Worm (Caenorhabditis elegans) whole organism, mixed stage, embryonic: ENCODE measurements around the gene C46F11.5.

Experiments used
- bed-3 ChIP-seq: fragments of 200-800 bp; sonication (Bioruptor generic); optimal IDR thresholded peaks from 3 replicates; lab custom pipeline; 2018; ENCODE audit warnings: mild to moderate bottlenecking, missing genetic modification characterization, moderate library complexity, missing compliant biosample characterization
- blmp-1 ChIP-seq: fragments of 150-350 bp; optimal IDR thresholded peaks from 2 replicates; lab custom pipeline; 2014; ENCODE audit warnings: missing biosample characterization, missing genetic modification characterization
- ceh-39 ChIP-seq: fragments of 150-350 bp; optimal IDR thresholded peaks from 2 replicates; lab custom pipeline; 2014; ENCODE audit warnings: missing biosample characterization, missing genetic modification characterization
- ceh-43 ChIP-seq: fragments of 200-800 bp; sonication (Bioruptor generic); optimal IDR thresholded peaks from 2 replicates; lab custom pipeline; 2018; ENCODE audit warnings: mild to moderate bottlenecking, missing genetic modification characterization, moderate library complexity, missing compliant biosample characterization
- ceh-83 ChIP-seq: fragments of 200-800 bp; sonication (Bioruptor generic); optimal IDR thresholded peaks from 2 replicates; lab custom pipeline; 2018; ENCODE audit warnings: mild to moderate bottlenecking, missing genetic modification characterization, missing compliant biosample characterization
- ces-1 ChIP-seq: fragments of 150-350 bp; optimal IDR thresholded peaks from 2 replicates; lab custom pipeline; 2014; ENCODE audit warnings: missing biosample characterization, missing genetic modification reagents, missing genetic modification characterization
- cnd-1 ChIP-seq: fragments of 200-800 bp; sonication (Bioruptor generic); optimal IDR thresholded peaks from 2 replicates; lab custom pipeline; 2018; ENCODE audit warnings: mild to moderate bottlenecking, missing genetic modification characterization, missing compliant biosample characterization
- drap-1 ChIP-seq: fragments of 200-800 bp; sonication (Bioruptor generic); optimal IDR thresholded peaks from 3 replicates; lab custom pipeline; 2018; ENCODE audit warnings: mild to moderate bottlenecking, missing genetic modification characterization, missing compliant biosample characterization
- elt-1 ChIP-seq: sonication (generic microtip); optimal IDR thresholded peaks from 2 replicates; lab custom pipeline; 2017; ENCODE audit warnings: missing genetic modification characterization, mild to moderate bottlenecking, missing compliant biosample characterization, antibody characterized with exemption, moderate library complexity, borderline replicate concordance; ENCODE audit not compliant: insufficient read depth
- elt-3 ChIP-seq: fragments of 150-350 bp; optimal IDR thresholded peaks from 2 replicates; lab custom pipeline; 2014; ENCODE audit warnings: missing biosample characterization, missing genetic modification characterization
- lin-13 ChIP-seq: fragments of 150-350 bp; optimal IDR thresholded peaks from 2 replicates; lab custom pipeline; 2014; ENCODE audit warnings: missing biosample characterization, missing genetic modification characterization
- lin-32 ChIP-seq: fragments of 200-800 bp; sonication (Bioruptor generic); optimal IDR thresholded peaks from 2 replicates; lab custom pipeline; 2018; ENCODE audit warnings: mild to moderate bottlenecking, missing genetic modification characterization, missing compliant biosample characterization
- lsy-2 ChIP-seq: fragments of 150-350 bp; optimal IDR thresholded peaks from 2 replicates; lab custom pipeline; 2014; ENCODE audit warnings: missing biosample characterization, missing genetic modification characterization
- mab-5 ChIP-seq: fragments of 150-350 bp; optimal IDR thresholded peaks from 2 replicates; lab custom pipeline; 2014; ENCODE audit warnings: missing biosample characterization, missing genetic modification characterization
- mep-1 ChIP-seq: fragments of 150-350 bp; optimal IDR thresholded peaks from 2 replicates; lab custom pipeline; 2017; ENCODE audit warnings: missing biosample characterization, missing genetic modification reagents, missing genetic modification characterization, inconsistent platforms
- mls-2 ChIP-seq: sonication (generic microtip); optimal IDR thresholded peaks from 2 replicates; lab custom pipeline; 2016; ENCODE audit warnings: mild to moderate bottlenecking, missing genetic modification characterization, moderate library complexity, missing compliant biosample characterization
- nhr-12 ChIP-seq: fragments of 150-350 bp; optimal IDR thresholded peaks from 2 replicates; lab custom pipeline; 2014; ENCODE audit warnings: missing biosample characterization, missing genetic modification characterization
- nhr-2 ChIP-seq: fragments of 150-350 bp; optimal IDR thresholded peaks from 2 replicates; lab custom pipeline; 2014; ENCODE audit warnings: missing biosample characterization, missing genetic modification characterization
- nhr-237 ChIP-seq: fragments of 150-350 bp; optimal IDR thresholded peaks from 2 replicates; lab custom pipeline; 2014; ENCODE audit warnings: missing biosample characterization, missing genetic modification characterization
- nhr-28 ChIP-seq: fragments of 150-350 bp; optimal IDR thresholded peaks from 2 replicates; lab custom pipeline; 2014; ENCODE audit warnings: missing biosample characterization, missing genetic modification characterization
- nhr-76 ChIP-seq: sonication (generic microtip); optimal IDR thresholded peaks from 2 replicates; lab custom pipeline; 2017; ENCODE audit warnings: missing biosample characterization, missing genetic modification characterization
- pha-4 ChIP-seq: fragments of 150-350 bp; optimal IDR thresholded peaks from 2 replicates; lab custom pipeline; 2018; ENCODE audit warnings: missing biosample characterization, missing genetic modification reagents, missing genetic modification characterization
- sem-2 ChIP-seq: fragments of 200-800 bp; sonication (Bioruptor generic); optimal IDR thresholded peaks from 2 replicates; lab custom pipeline; 2018; ENCODE audit warnings: mild to moderate bottlenecking, missing genetic modification characterization, missing compliant biosample characterization
- snpc-4 ChIP-seq: fragments of 150-350 bp; optimal IDR thresholded peaks from 2 replicates; lab custom pipeline; 2014; ENCODE audit warnings: missing biosample characterization, missing genetic modification characterization
- sptf-1 ChIP-seq: sonication (generic microtip); optimal IDR thresholded peaks from 2 replicates; lab custom pipeline; 2017; ENCODE audit warnings: mild to moderate bottlenecking, missing genetic modification characterization, moderate library complexity, missing compliant biosample characterization
- tbx-8 ChIP-seq: fragments of 200-800 bp; sonication (Bioruptor generic); optimal IDR thresholded peaks from 2 replicates; lab custom pipeline; 2018; ENCODE audit warnings: mild to moderate bottlenecking, missing genetic modification characterization, moderate library complexity, missing compliant biosample characterization
- unc-120 ChIP-seq: sonication (generic microtip); optimal IDR thresholded peaks from 2 replicates; lab custom pipeline; 2017; ENCODE audit warnings: missing genetic modification characterization, missing compliant biosample characterization; ENCODE audit not compliant: poor library complexity, severe bottlenecking
- unc-39 ChIP-seq: fragments of 150-350 bp; optimal IDR thresholded peaks from 2 replicates; lab custom pipeline; 2014; ENCODE audit warnings: missing biosample characterization, missing genetic modification characterization
- unc-62 ChIP-seq: fragments of 150-350 bp; optimal IDR thresholded peaks from 2 replicates; lab custom pipeline; 2014; ENCODE audit warnings: missing biosample characterization, missing genetic modification reagents, missing genetic modification characterization
- zip-8 ChIP-seq: fragments of 150-350 bp; optimal IDR thresholded peaks from 2 replicates; lab custom pipeline; 2014; ENCODE audit warnings: missing biosample characterization, missing genetic modification characterization
- ztf-11 ChIP-seq: fragments of 150-350 bp; optimal IDR thresholded peaks from 2 replicates; lab custom pipeline; 2014; ENCODE audit warnings: missing biosample characterization, missing genetic modification characterization

C46F11.5 gene

DNA sequence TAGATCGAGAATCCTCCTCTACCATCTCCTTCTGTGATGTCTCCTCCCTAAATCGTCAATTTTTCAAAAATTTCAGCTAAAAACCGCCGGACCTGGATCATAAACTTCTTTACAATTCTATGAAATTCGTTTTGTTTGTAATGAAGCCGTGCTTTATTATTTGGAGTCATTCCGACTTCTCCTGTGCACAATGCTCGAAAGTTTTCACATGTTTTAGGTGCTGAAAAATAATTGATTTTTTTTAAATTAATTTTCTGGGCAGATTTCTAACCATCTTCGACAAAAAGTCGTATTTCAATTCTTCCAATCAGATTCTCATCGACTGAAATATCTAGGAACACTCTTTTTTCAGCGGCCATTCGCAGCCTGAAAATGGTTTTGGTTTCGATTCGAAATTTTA is 41.9 kb upstream of the C46F11.5 start, which contains the start of gene cyn-9:
cyn-9 (minus strand) TSS at position 366 of the 400 bp plus-strand sequence.
- TF ChIP-seq zip-8 (tag; lab: Kevin White, UChicago), result no peak
- no peak for TF ChIP-seq pha-4
- TF ChIP-seq nhr-237, result no peak
- no peak for TF ChIP-seq bed-3 (GFP tag; lab: Kevin White, UChicago)
- TF ChIP-seq lin-13 (tag; lab: Kevin White, UChicago), result no peak
- TF ChIP-seq ces-1 (GFP tag; lab: Kevin White, UChicago), result no peak
- TF ChIP-seq tbx-8, result no peak
- no peak for TF ChIP-seq unc-120 (tag; lab: Kevin White, UChicago)
- TF ChIP-seq unc-62 (GFP tag; lab: Kevin White, UChicago), result no peak
- TF ChIP-seq ztf-11, result no peak
- no peak for TF ChIP-seq lsy-2
- TF ChIP-seq mls-2 (tag; lab: Kevin White, UChicago), result no peak
- no peak for TF ChIP-seq elt-1 (tag; lab: Kevin White, UChicago)
- TF ChIP-seq nhr-12 (tag; lab: Kevin White, UChicago), result no peak
- no peak for TF ChIP-seq nhr-28 (tag; lab: Kevin White, UChicago)
- no peak for TF ChIP-seq mep-1
- no peak for TF ChIP-seq drap-1 (GFP tag; lab: Kevin White, UChicago)
- TF ChIP-seq sem-2, result no peak

DNA sequence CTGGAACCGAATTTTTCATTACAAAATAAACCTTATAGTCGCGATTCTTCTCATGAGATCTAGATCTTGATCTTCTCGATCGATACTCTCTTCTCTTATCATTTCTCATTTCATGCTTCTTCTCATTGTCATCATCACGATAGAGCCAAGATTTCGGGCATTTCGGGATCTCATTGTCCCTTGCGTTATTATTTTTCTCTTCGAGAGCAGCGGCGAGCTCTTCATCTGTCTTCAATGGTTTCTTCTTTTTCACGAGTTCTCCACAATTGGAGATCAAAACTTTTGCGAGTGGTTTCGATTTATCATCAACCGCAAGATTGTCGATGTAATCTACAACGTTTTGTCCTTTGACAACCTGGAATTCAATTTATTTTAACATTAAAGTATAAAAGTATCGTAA is 41.0 kb upstream of the C46F11.5 start:
- no peak for TF ChIP-seq mls-2 (tag; lab: Kevin White, UChicago)
- no peak for TF ChIP-seq ceh-83 (GFP tag; lab: Kevin White, UChicago)
- no peak for TF ChIP-seq drap-1 (GFP tag; lab: Kevin White, UChicago)
- TF ChIP-seq mep-1, result no peak
- no peak for TF ChIP-seq sptf-1
- TF ChIP-seq blmp-1 (tag; lab: Kevin White, UChicago), result no peak
- no peak for TF ChIP-seq mab-5 (tag; lab: Kevin White, UChicago)
- no peak for TF ChIP-seq unc-120 (tag; lab: Kevin White, UChicago)
- TF ChIP-seq nhr-237, result no peak
- no peak for TF ChIP-seq tbx-8
- TF ChIP-seq lin-32, result no peak
- no peak for TF ChIP-seq zip-8 (tag; lab: Kevin White, UChicago)
- no peak for TF ChIP-seq nhr-2
- TF ChIP-seq ztf-11, result no peak
- no peak for TF ChIP-seq snpc-4
- no peak for TF ChIP-seq lsy-2
- TF ChIP-seq nhr-12 (tag; lab: Kevin White, UChicago), result no peak
- no peak for TF ChIP-seq nhr-76 (tag; lab: Kevin White, UChicago)
- no peak for TF ChIP-seq elt-1 (tag; lab: Kevin White, UChicago)
- TF ChIP-seq cnd-1 (tag; lab: Kevin White, UChicago), result no peak
- TF ChIP-seq, all 35 proteins: peak for 0

DNA sequence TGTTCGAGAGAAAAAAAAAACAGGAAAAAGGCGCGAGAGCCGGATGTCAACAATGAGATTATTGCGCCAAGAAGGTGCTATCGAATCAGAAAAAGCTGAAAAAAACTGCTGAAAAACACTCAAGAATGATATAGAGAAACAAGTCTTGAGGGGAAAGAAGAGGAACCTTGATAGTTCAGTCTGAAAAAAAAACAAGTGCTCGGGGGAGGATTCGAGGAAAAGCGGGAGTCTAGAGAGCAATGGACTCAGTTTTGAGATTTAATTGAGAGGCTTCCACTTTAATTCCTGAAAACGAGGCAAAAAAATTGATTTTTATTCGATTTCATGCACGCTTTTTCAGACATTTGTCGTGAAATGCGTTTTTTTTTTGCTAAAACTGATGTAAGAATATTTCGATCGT is 37.2 kb upstream of the C46F11.5 start, which contains the start of gene npr-15:
npr-15 (minus strand) TSS at position 101 of the 400 bp plus-strand sequence.
- no peak for TF ChIP-seq lsy-2
- no peak for TF ChIP-seq ceh-39
- no peak for TF ChIP-seq ceh-43 (GFP tag; lab: Kevin White, UChicago)
- TF ChIP-seq drap-1 (GFP tag; lab: Kevin White, UChicago), result no peak
- no peak for TF ChIP-seq snpc-4
- no peak for TF ChIP-seq sem-2
- no peak for TF ChIP-seq unc-120 (tag; lab: Kevin White, UChicago)
- TF ChIP-seq elt-1 (tag; lab: Kevin White, UChicago), result no peak
- TF ChIP-seq nhr-12 (tag; lab: Kevin White, UChicago), result no peak
- TF ChIP-seq mab-5 (tag; lab: Kevin White, UChicago), result no peak
- TF ChIP-seq pha-4, result no peak
- TF ChIP-seq unc-39 (tag; lab: Kevin White, UChicago), result no peak
- no peak for TF ChIP-seq nhr-28 (tag; lab: Kevin White, UChicago)
- no peak for TF ChIP-seq elt-3 (tag; lab: Kevin White, UChicago)
- TF ChIP-seq tbx-8, result no peak
- TF ChIP-seq blmp-1 (tag; lab: Kevin White, UChicago), result no peak
- no peak for TF ChIP-seq ztf-11
- TF ChIP-seq ces-1 (GFP tag; lab: Kevin White, UChicago), result no peak
- no peak for TF ChIP-seq mep-1
- no peak for TF ChIP-seq mls-2 (tag; lab: Kevin White, UChicago)
- TF ChIP-seq, all 35 proteins: peak for 0

DNA sequence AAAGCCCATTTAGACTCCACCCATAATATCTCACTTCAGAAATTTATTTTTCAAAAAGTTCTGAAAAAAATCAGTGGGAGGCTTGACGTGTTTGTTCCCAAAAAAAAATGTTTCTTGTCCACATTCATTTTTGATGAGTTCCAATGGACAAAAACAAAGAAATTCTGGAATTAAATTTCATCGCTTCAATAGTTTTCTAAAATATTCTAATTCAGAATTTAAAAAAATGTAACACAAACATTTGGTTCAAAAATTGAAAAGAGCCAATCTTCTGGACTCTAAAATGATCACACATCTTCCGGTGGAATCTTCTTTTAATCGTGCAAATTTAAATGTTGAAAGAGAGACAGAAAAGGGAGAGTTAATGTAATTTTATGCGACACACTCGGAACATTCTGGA is 35.1 kb upstream of the C46F11.5 start:
- TF ChIP-seq lin-13 (tag; lab: Kevin White, UChicago), result no peak
- TF ChIP-seq ces-1 (GFP tag; lab: Kevin White, UChicago), result peak; percentile 69
